Fruit fly (Drosophila melanogaster): ENCODE measurements around the gene CG7183.

DNA sequence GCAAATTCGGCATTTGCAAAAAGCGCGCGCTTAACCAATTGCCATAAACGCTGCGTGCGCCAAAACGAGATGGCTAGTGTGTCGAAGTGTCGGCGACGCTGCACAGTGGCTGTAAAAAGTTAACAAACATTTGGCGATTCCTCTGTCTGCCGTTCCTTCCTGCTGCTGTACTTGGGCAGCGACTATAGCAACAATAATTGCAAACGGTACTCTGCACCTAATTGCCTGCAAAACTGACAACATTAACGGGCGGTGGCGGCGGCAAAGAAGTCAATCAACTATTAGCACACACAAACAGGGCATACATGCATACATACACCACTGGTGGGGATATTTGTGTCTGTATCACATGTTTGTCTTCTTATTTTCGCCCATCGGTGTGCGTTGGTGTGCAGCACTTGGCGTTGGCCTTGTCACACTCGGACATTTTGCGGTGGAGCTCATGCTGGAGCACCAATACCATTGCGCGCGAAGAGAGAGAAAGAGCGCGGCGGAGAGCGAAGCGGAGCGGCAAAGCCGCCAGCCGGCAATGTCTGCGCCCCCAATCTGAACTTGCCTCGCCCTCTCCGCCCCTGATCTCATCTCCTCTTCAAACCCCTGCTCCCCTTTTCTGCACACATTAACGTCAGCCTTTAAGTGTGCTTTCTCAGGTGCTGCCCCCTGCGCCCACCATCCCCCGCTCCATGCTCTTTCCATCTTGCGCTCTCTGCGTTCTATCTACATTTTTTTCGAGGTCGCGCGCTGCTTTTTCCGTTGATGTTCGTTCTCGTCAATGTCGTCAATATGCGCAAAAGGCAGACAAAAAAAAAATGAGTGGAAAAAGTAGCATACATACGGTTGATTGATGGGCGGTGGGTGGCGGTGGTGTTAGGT, 23.9 kb upstream of the CG7183 start:
- no peak for TF ChIP-seq h (optimal IDR thresholded peaks at IDR 0.05)
- no peak for TF ChIP-seq Sin3A (optimal IDR thresholded peaks at IDR 0.05)
- no peak for TF ChIP-seq psq (optimal IDR thresholded peaks at IDR 0.05)
- no peak for TF ChIP-seq Myc (optimal IDR thresholded peaks at IDR 0.05)
- TF ChIP-seq insv (optimal IDR thresholded peaks at IDR 0.05) = no peak
